Fruit fly (Drosophila melanogaster) S2 (cell line): ENCODE data around the gene CG5608.
"Not testable (repeated sequence)": the region's sequence is repeated elsewhere in the genome, so short reads cannot be mapped to it uniquely, and the experiment has no call there.

ENCODE experiments used
- CG8478 ChIP-seq: fragments of >200 bp; optimal IDR thresholded peaks from 2 replicates; lab custom pipeline; 2018
- CTCF ChIP-seq, 2 experiments: fragments of >200 bp; optimal IDR thresholded peaks; 2 replicates each; lab custom pipeline; 2018

The CG5608 gene

dm6 chr3R:12465198-12465597 lies at the start of gene CG5608:
TSS of gene CG5608 (minus strand) at chr3R:12465298.
- not testable (repeated sequence) for TF ChIP-seq CTCF (optimal IDR thresholded peaks at IDR 0.05; lab: Kevin White, UChicago); CG8478

DNA sequence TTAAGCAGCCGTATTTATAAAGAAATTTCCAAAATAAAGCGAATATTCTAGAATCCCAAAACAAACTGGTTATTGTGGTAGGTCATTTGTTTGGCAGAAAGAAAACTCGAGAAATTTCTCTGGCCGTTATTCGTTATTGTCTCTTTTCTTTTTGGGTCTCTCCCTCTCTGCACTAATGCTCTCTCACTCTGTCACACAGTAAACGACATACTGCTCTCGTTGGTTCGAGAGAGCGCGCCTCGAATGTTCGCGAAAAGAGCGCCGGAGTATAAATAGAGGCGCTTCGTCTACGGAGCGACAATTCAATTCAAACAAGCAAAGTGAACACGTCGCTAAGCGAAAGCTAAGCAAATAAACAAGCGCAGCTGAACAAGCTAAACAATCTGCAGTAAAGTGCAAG lies 43.7 kb upstream of the CG5608 start, which contains the start of gene Hsp70Bc:
TSS of gene Hsp70Bc (plus strand) at position 301 of the 400 bp plus-strand sequence.
- TF ChIP-seq CTCF (optimal IDR thresholded peaks at IDR 0.05; lab: Kevin White, UChicago); CG8478: not testable (repeated sequence)

DNA sequence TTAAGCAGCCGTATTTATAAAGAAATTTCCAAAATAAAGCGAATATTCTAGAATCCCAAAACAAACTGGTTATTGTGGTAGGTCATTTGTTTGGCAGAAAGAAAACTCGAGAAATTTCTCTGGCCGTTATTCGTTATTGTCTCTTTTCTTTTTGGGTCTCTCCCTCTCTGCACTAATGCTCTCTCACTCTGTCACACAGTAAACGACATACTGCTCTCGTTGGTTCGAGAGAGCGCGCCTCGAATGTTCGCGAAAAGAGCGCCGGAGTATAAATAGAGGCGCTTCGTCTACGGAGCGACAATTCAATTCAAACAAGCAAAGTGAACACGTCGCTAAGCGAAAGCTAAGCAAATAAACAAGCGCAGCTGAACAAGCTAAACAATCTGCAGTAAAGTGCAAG lies 40.4 kb upstream of the CG5608 start, which contains the start of gene Hsp70Bb:
TSS of gene Hsp70Bb (plus strand) at position 301 of the 400 bp plus-strand sequence.
- TF ChIP-seq CTCF (optimal IDR thresholded peaks at IDR 0.05; lab: Kevin White, UChicago); CG8478: not testable (repeated sequence)

- not testable (repeated sequence) for TF ChIP-seq CTCF (optimal IDR thresholded peaks at IDR 0.05; lab: Kevin White, UChicago); CG8478
Measured at dm6 chr3R:12502210-12502609, 37.1 kb upstream of the CG5608 start, which contains the start of gene Hsp70Bbb. TSS of gene Hsp70Bbb (plus strand) at chr3R:12502510.

dm6 chr3R:12467675-12468074 lies 2.6 kb upstream of the CG5608 start, which contains the start of gene Hsp70Ba:
TSS of gene Hsp70Ba (minus strand) at chr3R:12467776.
- TF ChIP-seq CTCF (optimal IDR thresholded peaks at IDR 0.05; lab: Kevin White, UChicago); CG8478: not testable (repeated sequence)

- no peak for TF ChIP-seq CTCF (optimal IDR thresholded peaks at IDR 0.05; lab: Kevin White, UChicago)
Measured at dm6 chr3R:12459879-12460522, 5.1 kb downstream of the CG5608 start, which contains the start of the genes CG5961 and Polr3C. TSS of gene CG5961 (minus strand) at chr3R:12460294. TSS of gene Polr3C (plus strand) at chr3R:12460414.

dm6 chr3R:12456370-12456940 lies 8.6 kb downstream of the CG5608 start, which contains the start of gene trus:
TSS of gene trus (plus strand) at chr3R:12456573.
- TF ChIP-seq CTCF (optimal IDR thresholded peaks at IDR 0.05; lab: Kevin White, UChicago), result no peak
- TF ChIP-seq CG8478, result no peak

- TF ChIP-seq CTCF (optimal IDR thresholded peaks at IDR 0.05; lab: Kevin White, UChicago), result no peak
- no peak for TF ChIP-seq CG8478
Measured at dm6 chr3R:12454492-12454891, 10.6 kb downstream of the CG5608 start.

- no peak for TF ChIP-seq CTCF (optimal IDR thresholded peaks at IDR 0.05; lab: Kevin White, UChicago)
Measured at dm6 chr3R:12451888-12452514, 13.1 kb downstream of the CG5608 start, which contains the start of gene CG5509. TSS of gene CG5509 (plus strand) at chr3R:12452464.

dm6 chr3R:12451376-12451775 lies 13.7 kb downstream of the CG5608 start:
- TF ChIP-seq CG8478, result no peak
- no peak for TF ChIP-seq CTCF (optimal IDR thresholded peaks at IDR 0.05; lab: Kevin White, UChicago)

DNA sequence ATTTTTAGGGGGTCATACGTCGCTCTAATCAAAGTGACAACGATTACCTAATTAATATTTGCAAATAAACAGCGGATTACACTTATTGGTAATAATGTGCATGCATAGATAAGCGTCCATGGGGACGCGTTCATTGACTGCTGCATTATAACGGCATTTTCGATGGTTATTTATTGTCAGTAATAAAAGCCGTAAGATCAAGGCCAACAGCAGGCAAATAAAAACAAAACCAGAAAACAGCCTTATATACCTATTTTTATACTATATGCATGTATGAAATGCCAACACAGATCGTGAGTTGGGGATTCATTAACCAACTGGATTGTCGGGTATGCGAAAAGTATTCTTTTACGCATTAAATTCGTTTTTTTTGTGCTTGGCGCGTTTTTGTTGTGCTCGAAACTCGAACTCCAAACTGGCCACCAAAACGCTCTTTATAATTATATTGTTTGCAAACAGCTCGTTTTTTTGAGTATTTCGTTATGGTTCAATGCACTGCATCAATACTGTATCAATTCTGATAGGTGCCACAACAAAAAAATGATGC lies 14.3 kb downstream of the CG5608 start:
- no peak for TF ChIP-seq CTCF (optimal IDR thresholded peaks at IDR 0.05; lab: Kevin White, UChicago)
- TF ChIP-seq CG8478, result no peak

DNA sequence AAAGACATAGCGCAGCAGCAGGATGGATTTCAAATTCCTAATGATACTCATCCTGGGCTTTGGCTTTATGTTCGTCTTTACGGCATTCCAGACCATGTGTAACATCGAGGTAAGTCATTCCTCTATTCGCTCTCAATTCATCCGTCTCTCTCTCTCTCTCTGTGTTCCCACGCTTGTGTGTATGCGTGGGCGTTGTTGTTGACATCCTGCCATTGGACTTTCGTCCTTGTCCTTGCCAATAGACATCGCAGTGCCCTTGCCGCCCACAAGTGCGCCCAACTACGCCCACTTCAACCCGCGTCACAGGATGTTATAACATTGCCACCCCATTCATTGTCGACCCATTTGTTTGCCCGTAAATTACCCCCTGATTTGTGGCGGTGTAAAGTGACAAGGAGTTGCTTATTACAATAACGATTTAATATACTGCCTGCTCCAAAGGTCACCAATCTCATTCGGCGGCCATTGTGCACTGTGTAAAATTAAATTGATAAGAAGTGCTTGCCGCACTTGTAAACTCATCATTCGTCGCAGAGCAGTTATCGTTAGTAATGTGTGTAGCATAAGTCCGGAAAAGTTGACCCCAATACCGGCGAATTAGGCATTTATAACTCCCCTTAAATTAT lies 15.4 kb downstream of the CG5608 start:
- no peak for TF ChIP-seq CG8478
- TF ChIP-seq CTCF (optimal IDR thresholded peaks at IDR 0.05; lab: Kevin White, UChicago), result no peak

dm6 chr3R:12448889-12449314 lies 16.2 kb downstream of the CG5608 start, which contains the start of gene CG18549:
TSS of gene CG18549 (plus strand) at chr3R:12449296.
- TF ChIP-seq CTCF (optimal IDR thresholded peaks at IDR 0.05; lab: Kevin White, UChicago) (no peak), CG8478 (no peak)

DNA sequence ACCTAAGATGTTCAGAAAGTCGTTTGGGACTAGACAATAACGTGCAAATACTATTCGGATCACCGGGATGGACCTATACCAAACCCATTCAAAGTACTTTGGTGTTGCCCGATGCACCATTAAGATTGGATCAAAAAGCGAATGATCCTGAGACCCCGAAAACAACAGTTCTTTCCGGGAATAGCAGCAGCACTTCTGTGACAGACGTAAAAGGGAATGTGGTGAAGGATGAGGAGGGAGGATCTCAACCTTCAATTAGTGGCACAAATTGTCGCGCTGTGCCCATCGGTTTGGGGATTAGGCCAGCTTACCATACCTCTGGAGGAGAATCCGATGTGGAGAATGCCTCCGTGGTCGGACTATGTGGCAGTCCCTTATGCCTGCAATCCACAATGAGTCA lies 16.8 kb downstream of the CG5608 start:
- TF ChIP-seq CTCF (optimal IDR thresholded peaks at IDR 0.05; lab: Kevin White, UChicago), result no peak
- no peak for TF ChIP-seq CG8478

DNA sequence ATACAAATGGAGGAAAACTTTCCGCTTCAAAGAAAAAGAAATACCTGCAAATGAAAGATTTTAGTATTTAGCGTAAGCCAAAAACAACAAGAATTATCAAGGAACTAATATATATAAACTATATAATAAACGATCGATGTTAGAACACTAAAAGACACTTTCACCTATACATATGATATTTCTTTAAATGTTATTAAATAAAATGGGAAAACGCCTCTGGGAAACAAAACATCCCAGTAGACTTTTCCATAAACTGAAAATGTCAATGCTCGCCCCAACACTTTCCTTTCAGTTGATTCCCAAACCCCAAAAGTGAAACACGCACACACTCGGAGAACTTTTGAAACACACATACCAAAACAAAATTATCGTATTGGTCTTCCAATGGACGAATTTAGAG lies 17.7 kb downstream of the CG5608 start, which contains the start of gene vrs:
TSS of gene vrs (plus strand) at position 301 of the 400 bp plus-strand sequence.
- TF ChIP-seq CG8478, result no peak
- no peak for TF ChIP-seq CTCF (optimal IDR thresholded peaks at IDR 0.05; lab: Kevin White, UChicago)
